Fruit fly (Drosophila melanogaster) S2 (cell line): ENCODE results near the gene mesh.

Experiments
- CG8478 ChIP-seq: fragments of >200 bp; optimal IDR thresholded peaks from 2 replicates; lab custom pipeline; 2018
- CTCF ChIP-seq, 2 experiments: fragments of >200 bp; optimal IDR thresholded peaks; 2 replicates each; lab custom pipeline; 2018

mesh gene

dm6 chr3R:31220456-31221336 is 25.1 kb upstream of the mesh start, which contains the start of gene CG12054:
CG12054 (plus strand) TSS chr3R:31220702.
- no peak for TF ChIP-seq CG8478 (lab: Kevin White, UChicago)
- peak; percentile 55 to 58 for TF ChIP-seq CTCF (optimal IDR thresholded peaks at IDR 0.05; lab: Kevin White, UChicago)

- TF ChIP-seq CG8478 (lab: Kevin White, UChicago) (no peak), CTCF (optimal IDR thresholded peaks at IDR 0.05; lab: Kevin White, UChicago) (peak; percentile 75 to 82)
Observed at dm6 chr3R:31218997-31219992, 23.7 kb upstream of the mesh start, which contains the start of gene ATPsynC. ATPsynC (minus strand) TSS chr3R:31219630.

- TF ChIP-seq CG8478 (lab: Kevin White, UChicago) (no peak), CTCF (optimal IDR thresholded peaks at IDR 0.05; lab: Kevin White, UChicago) (no peak)
Observed at dm6 chr3R:31218214-31218876, 22.8 kb upstream of the mesh start.

- TF ChIP-seq CG8478 (lab: Kevin White, UChicago) (no peak), CTCF (optimal IDR thresholded peaks at IDR 0.05; lab: Kevin White, UChicago) (no peak)
Observed at dm6 chr3R:31215830-31216229, 20.3 kb upstream of the mesh start, which contains the start of gene CG15561. CG15561 (minus strand) TSS chr3R:31215942.

DNA sequence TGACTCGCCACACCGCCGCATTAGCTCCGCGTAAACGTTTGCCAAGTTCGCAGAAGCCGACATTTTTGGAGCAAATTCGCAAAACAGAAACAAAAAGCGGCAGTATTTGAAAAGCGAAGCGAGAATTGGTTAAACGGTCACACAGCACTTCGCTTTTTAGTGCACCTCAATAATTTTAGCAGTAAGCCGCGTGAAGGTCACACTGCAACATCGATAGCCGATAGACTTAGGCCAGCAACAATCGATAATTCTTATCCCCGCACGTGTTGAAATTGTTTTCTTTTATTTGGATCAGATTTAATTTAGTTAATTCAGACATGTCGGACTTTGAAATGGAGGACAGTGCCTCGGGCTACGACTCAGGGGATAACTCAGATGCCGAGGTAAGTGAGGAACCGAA is 17.7 kb upstream of the mesh start, which contains the start of the genes Zwilch and CG1542:
Gene Zwilch (minus strand): TSS at position 150 of the 400 bp plus-strand sequence.
Gene CG1542 (plus strand): TSS at position 232 of the 400 bp plus-strand sequence.
- TF ChIP-seq CTCF (optimal IDR thresholded peaks at IDR 0.05; lab: Kevin White, UChicago) (peak; percentile 29 to 34), CG8478 (lab: Kevin White, UChicago) (no peak)

- TF ChIP-seq CG8478 (lab: Kevin White, UChicago) (no peak), CTCF (optimal IDR thresholded peaks at IDR 0.05; lab: Kevin White, UChicago) (no peak)
Observed at dm6 chr3R:31210630-31211029, 15.1 kb upstream of the mesh start, which contains the start of gene chp. chp (minus strand) TSS chr3R:31210730.

DNA sequence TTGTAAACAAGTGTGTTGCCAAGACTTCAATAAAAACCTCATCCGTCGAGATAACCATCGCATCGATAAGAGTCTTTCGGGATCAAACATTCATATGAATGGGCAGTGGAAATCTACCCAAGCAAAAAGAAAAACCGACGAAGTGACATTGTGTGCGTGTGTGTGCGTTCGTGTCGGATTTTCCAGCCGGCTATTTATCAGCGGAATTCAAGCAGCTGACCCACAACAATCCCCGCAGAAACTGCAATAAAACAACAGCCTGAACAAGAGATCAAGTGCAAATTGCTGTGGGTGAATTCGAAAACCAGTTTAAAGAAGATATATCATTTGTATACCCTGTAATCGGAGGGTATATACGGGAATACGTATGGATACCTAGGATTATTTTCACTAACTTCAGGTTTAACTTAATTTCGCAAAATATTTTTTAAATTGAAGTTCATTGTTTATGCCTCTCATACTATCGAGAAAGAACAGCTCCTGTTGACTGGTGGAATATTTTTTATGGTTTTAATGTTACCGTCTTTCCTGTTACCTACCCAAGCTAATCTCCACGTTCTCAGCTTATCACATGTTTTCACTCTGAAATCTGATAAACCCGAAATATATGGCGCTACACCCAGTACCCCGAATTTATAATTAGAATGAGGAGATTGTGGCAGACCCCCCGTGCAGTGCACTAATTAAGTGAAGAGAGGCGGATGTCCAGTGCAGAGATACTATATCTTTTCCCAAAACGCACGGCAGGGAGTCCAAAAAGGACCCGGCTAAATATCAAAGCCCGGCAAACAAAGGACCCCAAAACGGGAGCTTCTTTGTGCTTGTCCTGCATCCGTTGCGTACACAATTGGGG is 1.8 kb upstream of the mesh start:
- TF ChIP-seq CTCF (optimal IDR thresholded peaks at IDR 0.05; lab: Kevin White, UChicago) (no peak), CG8478 (lab: Kevin White, UChicago) (no peak)

dm6 chr3R:31196731-31197130 is 1.2 kb upstream of the mesh start, which contains the start of gene CG1544:
CG1544 (plus strand) TSS chr3R:31196916.
- TF ChIP-seq CTCF (optimal IDR thresholded peaks at IDR 0.05; lab: Kevin White, UChicago): peak in 1 of 2 experiments; percentile 10
- TF ChIP-seq CG8478 (lab: Kevin White, UChicago): no peak

DNA sequence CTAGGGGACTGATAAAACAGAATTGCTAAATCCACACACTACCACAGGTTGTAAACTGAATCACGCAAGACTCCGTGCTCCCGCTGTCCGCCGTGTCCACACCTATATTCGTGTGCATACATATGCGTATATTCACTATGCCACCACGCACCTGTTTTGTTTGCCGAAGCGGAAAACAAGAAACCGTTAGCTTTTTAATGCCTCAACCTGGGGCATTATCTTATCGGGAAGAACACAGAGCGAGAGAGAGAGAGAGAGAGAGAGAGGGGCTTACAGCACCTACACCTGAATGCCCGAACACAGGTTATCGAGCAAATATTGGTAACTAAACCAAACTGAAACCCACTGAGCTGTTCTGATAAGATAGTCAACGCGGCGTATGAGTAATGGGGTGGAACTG is 935 bp downstream of the mesh start:
- TF ChIP-seq CG8478 (lab: Kevin White, UChicago): no peak
- no peak for TF ChIP-seq CTCF (optimal IDR thresholded peaks at IDR 0.05; lab: Kevin White, UChicago)

DNA sequence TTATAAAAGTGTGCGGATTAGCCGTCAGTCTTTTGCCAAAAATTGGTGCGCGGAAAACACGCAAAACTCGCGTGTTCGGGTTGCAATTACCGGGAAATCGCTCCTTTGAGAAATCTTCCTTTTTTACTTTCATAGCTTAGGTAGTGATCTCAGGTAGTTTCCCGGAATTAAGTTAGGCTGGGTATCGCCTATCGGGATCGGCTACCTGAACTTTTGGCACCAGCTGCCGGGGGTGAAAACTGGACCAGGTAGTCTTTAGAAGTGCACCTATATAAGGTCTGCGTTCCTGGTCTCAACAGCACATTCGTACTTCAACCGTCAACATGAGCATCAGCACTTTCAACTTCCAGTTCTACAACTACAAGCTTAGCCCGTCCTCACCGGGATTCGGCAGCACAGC is 2.5 kb downstream of the mesh start, which contains the start of gene bnk:
Gene bnk (plus strand): TSS at position 301 of the 400 bp plus-strand sequence.
- TF ChIP-seq CG8478 (lab: Kevin White, UChicago): no peak
- TF ChIP-seq CTCF (optimal IDR thresholded peaks at IDR 0.05; lab: Kevin White, UChicago): no peak

- TF ChIP-seq CG8478 (lab: Kevin White, UChicago) (no peak), CTCF (optimal IDR thresholded peaks at IDR 0.05; lab: Kevin White, UChicago) (peak; percentile 54 to 77)
Observed at dm6 chr3R:31181816-31182215, 13.7 kb downstream of the mesh start.

DNA sequence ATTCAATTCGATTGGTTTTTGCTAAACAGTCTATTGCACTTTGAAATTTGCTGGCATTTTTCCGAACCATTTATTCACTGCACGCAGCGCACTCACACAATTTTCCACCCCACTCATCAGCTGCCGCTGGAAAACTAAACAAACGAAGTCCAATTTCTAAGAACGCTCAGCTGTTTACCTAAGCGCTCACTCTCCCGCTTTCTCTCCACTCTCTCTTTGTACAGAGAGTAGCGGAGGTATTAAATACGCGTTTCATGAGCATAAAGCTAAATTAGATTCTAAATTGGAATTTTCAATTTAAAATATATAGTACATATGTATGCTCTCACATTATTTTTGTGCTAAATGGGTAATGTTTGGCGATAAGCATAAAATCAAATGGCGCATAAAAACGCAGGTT is 26.6 kb downstream of the mesh start, which contains the start of gene stops:
Gene stops (minus strand): TSS at position 139 of the 400 bp plus-strand sequence.
- no peak for TF ChIP-seq CG8478 (lab: Kevin White, UChicago)
- TF ChIP-seq CTCF (optimal IDR thresholded peaks at IDR 0.05; lab: Kevin White, UChicago): no peak
